Fruit fly (Drosophila melanogaster): ENCODE results near the gene mthl9.

DNA sequence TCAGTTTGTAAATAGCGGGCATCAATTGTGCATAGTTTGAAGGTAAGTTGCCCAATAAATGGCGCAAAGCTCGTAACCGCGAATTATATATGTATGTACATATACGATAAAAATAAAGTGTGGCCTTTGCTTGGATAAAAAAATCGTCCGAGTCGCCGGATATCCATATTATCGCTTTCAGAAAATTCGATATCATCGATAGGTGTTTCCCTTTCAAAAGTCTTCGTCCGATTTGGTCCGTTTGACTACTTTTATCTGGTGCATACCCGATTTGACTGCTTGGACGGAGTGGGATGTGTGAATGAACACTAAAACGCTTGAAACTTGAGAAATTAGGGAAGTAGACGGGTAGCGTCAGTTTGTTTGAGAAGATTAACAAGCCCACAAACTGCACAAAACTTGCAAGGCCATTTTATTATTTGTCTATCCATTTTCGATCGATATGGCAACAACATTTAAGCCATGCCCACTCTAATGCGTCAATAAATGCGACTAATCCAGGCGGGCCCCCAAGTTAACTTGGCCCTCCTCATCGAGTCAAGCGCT lies 2.9 kb downstream of the mthl9 start:
- TF ChIP-seq CG10669 (GFP tag; optimal IDR thresholded peaks at IDR 0.05) (no peak), Blimp-1 (GFP tag; optimal IDR thresholded peaks at IDR 0.05) (no peak), spab (GFP tag; optimal IDR thresholded peaks at IDR 0.05) (no peak), Lpt (GFP tag; optimal IDR thresholded peaks at IDR 0.05) (no peak)
